Worm (Caenorhabditis elegans) whole organism, mixed stage, embryonic: ENCODE measurements around the gene E02A10.4.

ENCODE experiments used
- blmp-1 ChIP-seq: fragments of 150-350 bp; optimal IDR thresholded peaks from 2 replicates; lab custom pipeline; 2014; ENCODE audit warnings: missing biosample characterization, missing genetic modification characterization
- elt-1 ChIP-seq: sonication (generic microtip); optimal IDR thresholded peaks from 2 replicates; lab custom pipeline; 2017; ENCODE audit warnings: missing genetic modification characterization, mild to moderate bottlenecking, missing compliant biosample characterization, antibody characterized with exemption, moderate library complexity, borderline replicate concordance; ENCODE audit not compliant: insufficient read depth
- elt-3 ChIP-seq: fragments of 150-350 bp; optimal IDR thresholded peaks from 2 replicates; lab custom pipeline; 2014; ENCODE audit warnings: missing biosample characterization, missing genetic modification characterization
- lin-13 ChIP-seq: fragments of 150-350 bp; optimal IDR thresholded peaks from 2 replicates; lab custom pipeline; 2014; ENCODE audit warnings: missing biosample characterization, missing genetic modification characterization
- mep-1 ChIP-seq: fragments of 150-350 bp; optimal IDR thresholded peaks from 2 replicates; lab custom pipeline; 2017; ENCODE audit warnings: missing biosample characterization, missing genetic modification reagents, missing genetic modification characterization, inconsistent platforms
- nhr-12 ChIP-seq: fragments of 150-350 bp; optimal IDR thresholded peaks from 2 replicates; lab custom pipeline; 2014; ENCODE audit warnings: missing biosample characterization, missing genetic modification characterization
- nhr-2 ChIP-seq: fragments of 150-350 bp; optimal IDR thresholded peaks from 2 replicates; lab custom pipeline; 2014; ENCODE audit warnings: missing biosample characterization, missing genetic modification characterization
- nhr-237 ChIP-seq: fragments of 150-350 bp; optimal IDR thresholded peaks from 2 replicates; lab custom pipeline; 2014; ENCODE audit warnings: missing biosample characterization, missing genetic modification characterization
- nhr-28 ChIP-seq: fragments of 150-350 bp; optimal IDR thresholded peaks from 2 replicates; lab custom pipeline; 2014; ENCODE audit warnings: missing biosample characterization, missing genetic modification characterization
- sptf-1 ChIP-seq: sonication (generic microtip); optimal IDR thresholded peaks from 2 replicates; lab custom pipeline; 2017; ENCODE audit warnings: mild to moderate bottlenecking, missing genetic modification characterization, moderate library complexity, missing compliant biosample characterization
- tbx-8 ChIP-seq: fragments of 200-800 bp; sonication (Bioruptor generic); optimal IDR thresholded peaks from 2 replicates; lab custom pipeline; 2018; ENCODE audit warnings: mild to moderate bottlenecking, missing genetic modification characterization, moderate library complexity, missing compliant biosample characterization
- unc-62 ChIP-seq: fragments of 150-350 bp; optimal IDR thresholded peaks from 2 replicates; lab custom pipeline; 2014; ENCODE audit warnings: missing biosample characterization, missing genetic modification reagents, missing genetic modification characterization
- zip-8 ChIP-seq: fragments of 150-350 bp; optimal IDR thresholded peaks from 2 replicates; lab custom pipeline; 2014; ENCODE audit warnings: missing biosample characterization, missing genetic modification characterization
- ztf-11 ChIP-seq: fragments of 150-350 bp; optimal IDR thresholded peaks from 2 replicates; lab custom pipeline; 2014; ENCODE audit warnings: missing biosample characterization, missing genetic modification characterization

DNA sequence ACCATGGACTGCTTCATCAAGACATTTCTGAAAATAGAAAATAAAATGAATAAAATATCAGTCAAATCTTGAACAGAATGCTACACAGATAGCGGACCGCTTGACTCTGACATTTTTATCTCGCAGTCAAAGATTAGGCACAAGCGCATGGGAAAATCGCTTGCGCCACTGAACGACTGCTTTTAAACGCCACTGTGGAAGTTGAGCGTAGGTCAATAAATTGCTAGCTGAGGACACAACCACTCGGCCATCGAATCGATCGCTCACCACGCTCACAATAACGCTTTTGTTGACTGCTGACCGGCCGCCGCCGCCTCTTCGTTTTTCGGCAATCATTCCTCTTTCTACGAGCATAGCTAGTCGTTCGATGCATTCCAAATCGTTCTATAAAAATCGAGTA is 29.0 kb upstream of the E02A10.4 start:
- TF ChIP-seq zip-8 (tag; lab: Kevin White, UChicago) (no peak), nhr-28 (tag; lab: Kevin White, UChicago) (no peak), ztf-11 (tag; lab: Kevin White, UChicago) (no peak), sptf-1 (tag; lab: Kevin White, UChicago) (peak; percentile 85), elt-3 (no peak), unc-62 (GFP tag; lab: Kevin White, UChicago) (no peak), nhr-237 (no peak), nhr-2 (tag; lab: Kevin White, UChicago) (no peak), blmp-1 (tag; lab: Kevin White, UChicago) (no peak), lin-13 (tag; lab: Kevin White, UChicago) (peak; percentile 25), nhr-12 (tag; lab: Kevin White, UChicago) (no peak), tbx-8 (GFP tag; lab: Kevin White, UChicago) (peak; percentile 69), elt-1 (tag; lab: Kevin White, UChicago) (no peak), mep-1 (tag; lab: Kevin White, UChicago) (no peak)
